Fruit fly (Drosophila melanogaster) whole organism, pupa: ENCODE measurements around the gene CG14354.

ENCODE experiments used
- CG10348 ChIP-seq: fragments of 200-800 bp; sonication (Bioruptor generic); IDR thresholded peaks from 2 replicates; pipeline ENCODE4 v1.3.6; 2022; ENCODE audit warnings: missing biosample characterization, missing genetic modification characterization
- CG13204 ChIP-seq: fragments of 200-800 bp; sonication (Bioruptor generic); optimal IDR thresholded peaks from 2 replicates; lab custom pipeline; 2018; ENCODE audit warnings: missing biosample characterization, mild to moderate bottlenecking, missing genetic modification characterization, moderate library complexity
- CG14655 ChIP-seq: fragments of 200-800 bp; sonication (Bioruptor generic); optimal IDR thresholded peaks from 3 replicates; lab custom pipeline; 2017; ENCODE audit warnings: mild to moderate bottlenecking, missing biosample characterization, missing genetic modification reagents, missing genetic modification characterization
- CG15710 ChIP-seq: fragments of 200-800 bp; sonication (Bioruptor generic); optimal IDR thresholded peaks from 2 replicates; lab custom pipeline; 2018; ENCODE audit warnings: missing biosample characterization, mild to moderate bottlenecking, missing genetic modification characterization, moderate library complexity
- CG17806 ChIP-seq: fragments of 200-800 bp; sonication (Bioruptor generic); optimal IDR thresholded peaks from 2 replicates; lab custom pipeline; 2018; ENCODE audit warnings: missing biosample characterization, mild to moderate bottlenecking, missing genetic modification characterization, moderate library complexity
- CG32121 ChIP-seq: fragments of 200-800 bp; sonication (Bioruptor generic); IDR thresholded peaks from 2 replicates; pipeline ENCODE4 v1.3.6; 2022; ENCODE audit warnings: missing biosample characterization, missing genetic modification characterization
- CG9948 ChIP-seq: fragments of 200-800 bp; sonication (Bioruptor generic); optimal IDR thresholded peaks from 2 replicates; lab custom pipeline; 2018; ENCODE audit warnings: missing biosample characterization, mild to moderate bottlenecking, missing genetic modification characterization, moderate library complexity
- D1 ChIP-seq: fragments of 200-800 bp; sonication (Bioruptor generic); optimal IDR thresholded peaks from 2 replicates; lab custom pipeline; 2018; ENCODE audit warnings: missing biosample characterization, mild to moderate bottlenecking, missing genetic modification characterization, moderate library complexity
- EcR ChIP-seq: fragments of 200-800 bp; sonication (Bioruptor generic); optimal IDR thresholded peaks from 3 replicates; lab custom pipeline; 2019; ENCODE audit warnings: missing biosample characterization, missing genetic modification characterization, mild to moderate bottlenecking, moderate library complexity, missing genetic modification reagents
- Pif1A ChIP-seq: fragments of 200-800 bp; sonication (Bioruptor generic); optimal IDR thresholded peaks from 3 replicates; lab custom pipeline; 2016; ENCODE audit warnings: missing biosample characterization, missing genetic modification characterization
- Snoo ChIP-seq: fragments of 200-800 bp; sonication (Bioruptor generic); optimal IDR thresholded peaks from 3 replicates; lab custom pipeline; 2017; ENCODE audit warnings: missing biosample characterization, mild to moderate bottlenecking, missing genetic modification characterization, inconsistent platforms
- fd96Ca ChIP-seq: fragments of 200-800 bp; sonication (Bioruptor generic); IDR thresholded peaks from 3 replicates; pipeline ENCODE4 v1.3.6; 2022; ENCODE audit warnings: missing biosample characterization, missing genetic modification characterization
- gl ChIP-seq: fragments of 200-800 bp; sonication (Bioruptor generic); optimal IDR thresholded peaks from 2 replicates; lab custom pipeline; 2018; ENCODE audit warnings: missing biosample characterization, mild to moderate bottlenecking, missing genetic modification characterization

- no peak for TF ChIP-seq CG32121 (GFP tag; lab: Robert Waterston, UW)
- no peak for TF ChIP-seq CG9948
- TF ChIP-seq CG17806 (tag; lab: Kevin White, UChicago), result no peak
- no peak for TF ChIP-seq Snoo (tag; lab: Kevin White, UChicago)
- no peak for TF ChIP-seq CG14655 (GFP tag; lab: Kevin White, UChicago)
- TF ChIP-seq EcR (GFP tag; lab: Kevin White, UChicago), result no peak
- TF ChIP-seq Pif1A (GFP tag; lab: Kevin White, UChicago), result no peak
- no peak for TF ChIP-seq D1
- no peak for TF ChIP-seq fd96Ca (GFP tag; lab: Robert Waterston, UW)
- TF ChIP-seq CG13204 (GFP tag; lab: Kevin White, UChicago), result no peak
- TF ChIP-seq CG10348, result no peak
- TF ChIP-seq CG15710 (tag; lab: Kevin White, UChicago), result no peak
- no peak for TF ChIP-seq gl
Measured at dm6 chr3R:25777098-25777497, 38.2 kb upstream of the CG14354 start, which contains the start of gene CG17195.
